Worm (Caenorhabditis elegans) whole organism, mixed stage, embryonic: ENCODE data around the gene wdr-20.

Source experiments
- elt-1 ChIP-seq: sonication (generic microtip); optimal IDR thresholded peaks from 2 replicates; lab custom pipeline; 2017; ENCODE audit warnings: missing genetic modification characterization, mild to moderate bottlenecking, missing compliant biosample characterization, antibody characterized with exemption, moderate library complexity, borderline replicate concordance; ENCODE audit not compliant: insufficient read depth
- flh-1 ChIP-seq: fragments of 200-800 bp; sonication (Bioruptor generic); optimal IDR thresholded peaks from 2 replicates; lab custom pipeline; 2018; ENCODE audit warnings: mild to moderate bottlenecking, missing genetic modification characterization, moderate library complexity, missing compliant biosample characterization
- lin-13 ChIP-seq: fragments of 150-350 bp; optimal IDR thresholded peaks from 2 replicates; lab custom pipeline; 2014; ENCODE audit warnings: missing biosample characterization, missing genetic modification characterization
- lsy-2 ChIP-seq: fragments of 150-350 bp; optimal IDR thresholded peaks from 2 replicates; lab custom pipeline; 2014; ENCODE audit warnings: missing biosample characterization, missing genetic modification characterization
- mep-1 ChIP-seq: fragments of 150-350 bp; optimal IDR thresholded peaks from 2 replicates; lab custom pipeline; 2017; ENCODE audit warnings: missing biosample characterization, missing genetic modification reagents, missing genetic modification characterization, inconsistent platforms
- nhr-2 ChIP-seq: fragments of 150-350 bp; optimal IDR thresholded peaks from 2 replicates; lab custom pipeline; 2014; ENCODE audit warnings: missing biosample characterization, missing genetic modification characterization
- nhr-237 ChIP-seq: fragments of 150-350 bp; optimal IDR thresholded peaks from 2 replicates; lab custom pipeline; 2014; ENCODE audit warnings: missing biosample characterization, missing genetic modification characterization
- nhr-76 ChIP-seq: sonication (generic microtip); optimal IDR thresholded peaks from 2 replicates; lab custom pipeline; 2017; ENCODE audit warnings: missing biosample characterization, missing genetic modification characterization
- snpc-4 ChIP-seq: fragments of 150-350 bp; optimal IDR thresholded peaks from 2 replicates; lab custom pipeline; 2014; ENCODE audit warnings: missing biosample characterization, missing genetic modification characterization
- unc-39 ChIP-seq: fragments of 150-350 bp; optimal IDR thresholded peaks from 2 replicates; lab custom pipeline; 2014; ENCODE audit warnings: missing biosample characterization, missing genetic modification characterization
- ztf-11 ChIP-seq: fragments of 150-350 bp; optimal IDR thresholded peaks from 2 replicates; lab custom pipeline; 2014; ENCODE audit warnings: missing biosample characterization, missing genetic modification characterization

ce11 chrV:10166368-10166767, 32.4 kb upstream of the wdr-20 start, which contains the start of gene C51E3.6:
- no peak for TF ChIP-seq snpc-4
- TF ChIP-seq flh-1 (GFP tag; lab: Kevin White, UChicago): no peak
- TF ChIP-seq nhr-237 (tag; lab: Kevin White, UChicago): no peak
- TF ChIP-seq elt-1 (tag; lab: Kevin White, UChicago): no peak
- TF ChIP-seq mep-1: no peak
- TF ChIP-seq lsy-2 (tag; lab: Kevin White, UChicago): no peak
- no peak for TF ChIP-seq ztf-11 (tag; lab: Kevin White, UChicago)
- no peak for TF ChIP-seq nhr-2 (tag; lab: Kevin White, UChicago)
- no peak for TF ChIP-seq unc-39 (tag; lab: Kevin White, UChicago)
- no peak for TF ChIP-seq nhr-76 (tag; lab: Kevin White, UChicago)
- no peak for TF ChIP-seq lin-13 (tag; lab: Kevin White, UChicago)
